Fruit fly (Drosophila melanogaster): ENCODE data around the gene SpdS.

DNA sequence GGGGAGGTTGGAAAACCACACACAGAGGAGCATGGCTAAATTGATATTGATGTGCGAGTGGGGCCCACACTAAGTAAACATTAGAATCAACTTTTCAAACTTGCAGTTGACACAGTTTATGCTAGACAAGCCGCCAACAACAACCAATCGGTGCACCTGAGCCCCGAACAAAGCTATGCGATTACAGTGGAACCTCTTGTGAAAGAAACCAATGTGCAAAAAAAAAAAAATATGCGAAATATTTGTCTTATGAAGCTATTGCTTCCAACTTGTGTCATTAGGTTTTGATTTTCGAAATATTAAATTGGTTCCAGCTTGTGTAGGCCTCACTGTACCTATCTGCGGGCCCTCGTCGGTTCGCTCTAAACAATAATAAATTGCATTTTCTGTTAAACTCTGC, 13.1 kb upstream of the SpdS start:
- TF ChIP-seq CTCF (optimal IDR thresholded peaks at IDR 0.05) (no peak), CG8478 (optimal IDR thresholded peaks at IDR 0.05) (no peak)

Data from S2 (cell line).